Worm (Caenorhabditis elegans): ENCODE results near the gene C14C11.1.

The C14C11.1 gene

DNA sequence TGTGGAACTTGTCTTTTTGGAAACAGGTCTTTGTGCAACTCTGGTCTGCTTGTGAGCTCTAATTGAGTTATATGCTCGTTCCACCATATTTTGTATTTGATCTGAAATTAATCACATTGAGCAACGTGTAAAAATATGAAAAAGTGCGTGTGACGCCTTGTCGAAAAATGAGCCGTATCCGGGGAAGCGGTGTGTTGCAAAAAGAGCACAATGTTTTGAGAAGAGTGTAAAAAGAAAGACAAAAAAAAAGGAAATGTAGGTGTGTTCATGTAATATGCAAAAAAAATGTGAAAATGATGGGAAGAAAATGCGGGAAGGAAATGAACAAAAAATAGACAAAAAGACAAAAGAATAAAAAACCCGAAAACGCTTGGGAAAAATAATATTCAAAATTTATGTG is 32.6 kb upstream of the C14C11.1 start, which contains the start of gene acy-4:
Gene acy-4, minus strand, starts transcription at position 101 of the 400 bp plus-strand sequence.
- TF ChIP-seq unc-55 (GFP tag; optimal IDR thresholded peaks at IDR 0.05) = peak; percentile 9
- TF ChIP-seq snpc-4 (tag; optimal IDR thresholded peaks at IDR 0.05) = no peak

DNA sequence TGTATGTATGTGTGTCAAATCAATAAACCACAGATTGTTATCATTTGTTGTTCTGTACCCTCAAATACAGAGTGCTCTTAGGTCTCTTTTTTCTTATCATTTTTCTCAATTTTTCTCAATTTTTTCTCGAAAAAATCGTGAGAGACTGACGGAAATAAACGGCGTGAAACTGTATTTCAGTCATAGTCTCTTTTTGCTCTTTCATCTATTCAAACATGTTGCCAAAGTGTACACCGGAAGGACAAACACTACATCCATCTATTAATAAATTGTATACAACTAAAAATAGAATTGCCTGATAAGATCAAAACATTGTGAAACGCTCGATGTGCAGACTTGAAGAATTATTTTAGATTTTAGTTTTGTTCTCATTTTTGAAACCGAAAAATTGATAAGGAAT is 29.0 kb upstream of the C14C11.1 start:
- peak; percentile 27 for TF ChIP-seq fos-1 (tag; optimal IDR thresholded peaks at IDR 0.05)
- TF ChIP-seq unc-55 (GFP tag; optimal IDR thresholded peaks at IDR 0.05) = no peak
- TF ChIP-seq unc-39 (tag; optimal IDR thresholded peaks at IDR 0.05) = no peak

DNA sequence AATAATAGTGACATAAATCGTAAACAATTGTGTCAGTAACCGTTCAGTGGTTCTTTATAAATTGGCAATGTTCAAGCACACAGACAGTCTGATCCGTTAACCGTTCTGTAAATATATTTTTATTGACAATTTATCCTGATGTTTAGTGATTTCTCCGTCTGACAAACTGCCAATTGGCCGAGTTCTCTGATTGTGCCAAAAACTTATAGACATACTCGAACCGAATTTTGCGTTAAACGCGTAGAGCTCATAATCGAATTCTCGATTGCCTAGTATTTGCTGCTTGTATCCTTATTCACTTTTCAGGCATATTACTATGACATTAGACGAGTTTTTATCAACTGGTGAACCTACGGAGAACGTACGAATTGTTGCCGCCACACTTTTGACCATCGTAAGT is 19.2 kb upstream of the C14C11.1 start, which contains the start of gene srx-117:
Gene srx-117, plus strand, starts transcription at position 301 of the 400 bp plus-strand sequence.
- TF ChIP-seq ceh-82 (tag; optimal IDR thresholded peaks at IDR 0.05) (no peak), unc-39 (tag; optimal IDR thresholded peaks at IDR 0.05) (no peak), egl-27 (tag; optimal IDR thresholded peaks at IDR 0.05) (no peak), snpc-4 (tag; optimal IDR thresholded peaks at IDR 0.05) (no peak), Y55F3AM.14 (GFP tag; optimal IDR thresholded peaks at IDR 0.05) (no peak), mbf-1 (tag; optimal IDR thresholded peaks at IDR 0.05) (no peak), nhr-25 (tag; optimal IDR thresholded peaks at IDR 0.05) (no peak), lsy-2 (tag; optimal IDR thresholded peaks at IDR 0.05) (no peak), crh-2 (tag; optimal IDR thresholded peaks at IDR 0.05) (no peak), skn-1 (tag; optimal IDR thresholded peaks at IDR 0.05) (no peak)

DNA sequence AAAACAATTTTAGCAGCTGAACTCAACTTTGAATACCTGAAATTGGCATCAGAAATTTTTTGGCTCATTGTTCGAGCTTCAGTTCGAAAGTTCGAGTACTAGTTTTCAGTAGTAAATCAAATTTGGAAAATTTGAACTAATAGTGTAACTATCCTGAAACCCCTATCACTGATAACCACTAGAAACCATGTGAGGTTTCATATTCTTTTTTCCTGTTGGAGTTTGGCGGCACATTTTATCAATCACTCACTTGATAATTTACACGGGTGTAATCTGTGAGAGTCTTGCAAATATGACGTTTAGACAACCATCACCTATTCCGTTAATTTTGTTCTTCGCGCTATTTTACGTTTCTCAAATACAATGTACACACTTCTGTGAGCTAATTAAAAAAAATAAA is 16.1 kb upstream of the C14C11.1 start, which contains the start of gene C14C11.4:
Gene C14C11.4, plus strand, starts transcription at position 252 of the 400 bp plus-strand sequence.
- TF ChIP-seq crh-2 (tag; optimal IDR thresholded peaks at IDR 0.05) (peak; percentile 12), fos-1 (tag; optimal IDR thresholded peaks at IDR 0.05) (peak; percentile 81), ama-1 (optimal IDR thresholded peaks at IDR 0.05) (no peak), blmp-1 (tag; optimal IDR thresholded peaks at IDR 0.05; ENCODE audit: insufficient read depth) (no peak), nhr-23 (tag; optimal IDR thresholded peaks at IDR 0.05) (no peak), egl-27 (tag; optimal IDR thresholded peaks at IDR 0.05) (no peak)

- TF ChIP-seq ceh-16 (tag; optimal IDR thresholded peaks at IDR 0.05) = no peak
- TF ChIP-seq sem-4 (tag; optimal IDR thresholded peaks at IDR 0.05) = no peak
- no peak for TF ChIP-seq nhr-21 (tag; optimal IDR thresholded peaks at IDR 0.05)
- no peak for TF ChIP-seq ama-1 (optimal IDR thresholded peaks at IDR 0.05)
- TF ChIP-seq C34F6.9 (tag; optimal IDR thresholded peaks at IDR 0.05) = no peak
- TF ChIP-seq R02D3.7 (tag; optimal IDR thresholded peaks at IDR 0.05) = no peak
- TF ChIP-seq mab-5 (tag; optimal IDR thresholded peaks at IDR 0.05) = no peak
- TF ChIP-seq lin-11 (tag; optimal IDR thresholded peaks at IDR 0.05) = no peak
- no peak for TF ChIP-seq Y55F3AM.14 (GFP tag; optimal IDR thresholded peaks at IDR 0.05)
- no peak for TF ChIP-seq nhr-77 (tag; optimal IDR thresholded peaks at IDR 0.05)
- TF ChIP-seq unc-62 (GFP tag; optimal IDR thresholded peaks at IDR 0.05) = no peak
- no peak for TF ChIP-seq egl-27 (tag; optimal IDR thresholded peaks at IDR 0.05)
- TF ChIP-seq crh-2 (tag; optimal IDR thresholded peaks at IDR 0.05) = no peak
- TF ChIP-seq peb-1 (tag; optimal IDR thresholded peaks at IDR 0.05) = no peak
- no peak for TF ChIP-seq unc-55 (GFP tag; optimal IDR thresholded peaks at IDR 0.05)
- TF ChIP-seq ZK546.5 (tag; optimal IDR thresholded peaks at IDR 0.05) = no peak
- no peak for TF ChIP-seq fos-1 (tag; optimal IDR thresholded peaks at IDR 0.05)
- no peak for TF ChIP-seq aly-2 (tag; optimal IDR thresholded peaks at IDR 0.05)
Measured at ce11 chrV:5651905-5652304, 11.5 kb upstream of the C14C11.1 start.

- TF ChIP-seq nhr-21 (tag; optimal IDR thresholded peaks at IDR 0.05) (no peak), fos-1 (tag; optimal IDR thresholded peaks at IDR 0.05) (peak; percentile 64), nhr-12 (tag; optimal IDR thresholded peaks at IDR 0.05) (no peak), sma-9 (GFP tag; optimal IDR thresholded peaks at IDR 0.05) (peak; percentile 36), sma-9 (tag; optimal IDR thresholded peaks at IDR 0.05) (no peak)
Measured at ce11 chrV:5653990-5654499, 9.4 kb upstream of the C14C11.1 start, which contains the start of gene hex-2. Gene hex-2, plus strand, starts transcription at chrV:5654449.
